Worm (Caenorhabditis elegans) whole organism, late embryonic: ENCODE results near the gene asna-1.

Experiments
- C08G9.2 ChIP-seq: sonication (generic microtip); optimal IDR thresholded peaks from 2 replicates; lab custom pipeline; 2016; ENCODE audit warnings: mild to moderate bottlenecking, missing genetic modification characterization, moderate library complexity, missing compliant biosample characterization
- C38D4.7 ChIP-seq: fragments of 200-800 bp; sonication (Bioruptor generic); optimal IDR thresholded peaks from 2 replicates; lab custom pipeline; 2018; ENCODE audit warnings: mild to moderate bottlenecking, missing genetic modification characterization, moderate library complexity, missing compliant biosample characterization
- K02D7.2 ChIP-seq: sonication (generic microtip); optimal IDR thresholded peaks from 2 replicates; lab custom pipeline; 2017; ENCODE audit warnings: mild to moderate bottlenecking, missing genetic modification characterization, missing compliant biosample characterization
- K09A11.1 ChIP-seq: sonication (generic microtip); optimal IDR thresholded peaks from 2 replicates; lab custom pipeline; 2017; ENCODE audit warnings: antibody characterized with exemption, mild to moderate bottlenecking, missing genetic modification characterization, missing compliant biosample characterization; ENCODE audit not compliant: insufficient read depth
- ceh-14 ChIP-seq: sonication (generic microtip); optimal IDR thresholded peaks from 2 replicates; lab custom pipeline; 2016; ENCODE audit warnings: missing genotype, missing genetic modification characterization, missing compliant biosample characterization
- ceh-18 ChIP-seq: sonication (generic microtip); optimal IDR thresholded peaks from 2 replicates; lab custom pipeline; 2016; ENCODE audit warnings: missing genetic modification characterization, missing compliant biosample characterization
- ceh-2 ChIP-seq: sonication (generic microtip); optimal IDR thresholded peaks from 2 replicates; lab custom pipeline; 2016; ENCODE audit warnings: missing genotype, missing genetic modification characterization, missing compliant biosample characterization
- ceh-22 ChIP-seq: sonication (generic microtip); optimal IDR thresholded peaks from 2 replicates; lab custom pipeline; 2017; ENCODE audit warnings: missing biosample characterization, missing genetic modification characterization
- ceh-24 ChIP-seq: sonication (generic microtip); optimal IDR thresholded peaks from 2 replicates; lab custom pipeline; 2016; ENCODE audit warnings: mild to moderate bottlenecking, missing genetic modification characterization, missing compliant biosample characterization
- ceh-30 ChIP-seq: fragments of 150-350 bp; optimal IDR thresholded peaks from 2 replicates; lab custom pipeline; 2014; ENCODE audit warnings: missing biosample characterization, missing genetic modification characterization
- ceh-34 ChIP-seq: sonication (generic microtip); optimal IDR thresholded peaks from 2 replicates; lab custom pipeline; 2016; ENCODE audit warnings: mild to moderate bottlenecking, missing genetic modification characterization, missing compliant biosample characterization
- ceh-48 ChIP-seq: sonication (generic microtip); optimal IDR thresholded peaks from 2 replicates; lab custom pipeline; 2016; ENCODE audit warnings: missing genetic modification characterization, inconsistent platforms, missing compliant biosample characterization
- ceh-6 ChIP-seq: fragments of 200-800 bp; sonication (Bioruptor generic); optimal IDR thresholded peaks from 2 replicates; lab custom pipeline; 2018; ENCODE audit warnings: mild to moderate bottlenecking, missing genetic modification characterization, missing compliant biosample characterization
- che-1 ChIP-seq: sonication (generic microtip); optimal IDR thresholded peaks from 2 replicates; lab custom pipeline; 2016; ENCODE audit warnings: mild to moderate bottlenecking, missing genetic modification characterization, missing compliant biosample characterization
- dve-1 ChIP-seq: sonication (generic microtip); optimal IDR thresholded peaks from 2 replicates; lab custom pipeline; 2017; ENCODE audit warnings: antibody characterized with exemption, mild to moderate bottlenecking, missing genetic modification characterization, missing compliant biosample characterization
- eyg-1 ChIP-seq: sonication (generic microtip); optimal IDR thresholded peaks from 2 replicates; lab custom pipeline; 2016; ENCODE audit warnings: missing genotype, missing genetic modification characterization, missing compliant biosample characterization
- fax-1 ChIP-seq: sonication (generic microtip); optimal IDR thresholded peaks from 2 replicates; lab custom pipeline; 2016; ENCODE audit warnings: missing genotype, missing genetic modification characterization, missing compliant biosample characterization
- fkh-10 ChIP-seq: fragments of 150-350 bp; optimal IDR thresholded peaks from 2 replicates; lab custom pipeline; 2014; ENCODE audit warnings: missing biosample characterization, missing genetic modification reagents, missing genetic modification characterization
- hlh-6 ChIP-seq: sonication (generic microtip); optimal IDR thresholded peaks from 2 replicates; lab custom pipeline; 2016; ENCODE audit warnings: missing genotype, missing genetic modification characterization, missing compliant biosample characterization
- lin-11 ChIP-seq: fragments of 200-800 bp; sonication (Bioruptor generic); optimal IDR thresholded peaks from 2 replicates; lab custom pipeline; 2018; ENCODE audit warnings: mild to moderate bottlenecking, missing genetic modification characterization, missing compliant biosample characterization
- nhr-11 ChIP-seq: fragments of 150-350 bp; optimal IDR thresholded peaks from 2 replicates; lab custom pipeline; 2014; ENCODE audit warnings: missing biosample characterization, missing genetic modification characterization
- nhr-232 ChIP-seq: sonication (generic microtip); optimal IDR thresholded peaks from 2 replicates; lab custom pipeline; 2016; ENCODE audit warnings: missing genetic modification characterization, missing compliant biosample characterization
- pha-4 ChIP-seq: fragments of 150-350 bp; optimal IDR thresholded peaks from 2 replicates; lab custom pipeline; 2018; ENCODE audit warnings: missing biosample characterization, missing genetic modification reagents, missing genetic modification characterization
- pqm-1 ChIP-seq: sonication (generic microtip); optimal IDR thresholded peaks from 2 replicates; lab custom pipeline; 2016; ENCODE audit warnings: missing genetic modification characterization, missing compliant biosample characterization
- pros-1 ChIP-seq: fragments of 150-350 bp; optimal IDR thresholded peaks from 2 replicates; lab custom pipeline; 2014; ENCODE audit warnings: missing biosample characterization, missing genetic modification reagents, missing genetic modification characterization
- rnt-1 ChIP-seq: sonication (generic microtip); optimal IDR thresholded peaks from 2 replicates; lab custom pipeline; 2016; ENCODE audit warnings: missing genetic modification characterization, missing compliant biosample characterization
- sox-2 ChIP-seq: fragments of 200-800 bp; sonication (Bioruptor generic); IDR thresholded peaks from 2 replicates; pipeline ENCODE4 v1.3.6; 2022; ENCODE audit warnings: missing genetic modification reagents, missing genetic modification characterization, missing compliant biosample characterization
- syd-9 ChIP-seq: sonication (generic microtip); optimal IDR thresholded peaks from 2 replicates; lab custom pipeline; 2016; ENCODE audit warnings: mild to moderate bottlenecking, missing genetic modification characterization, moderate library complexity, missing compliant biosample characterization
- tbx-2 ChIP-seq: sonication (generic microtip); optimal IDR thresholded peaks from 2 replicates; lab custom pipeline; 2016; ENCODE audit warnings: missing genetic modification characterization, missing compliant biosample characterization
- tbx-7 ChIP-seq: sonication (generic microtip); optimal IDR thresholded peaks from 2 replicates; lab custom pipeline; 2016; ENCODE audit warnings: missing genotype, missing genetic modification characterization, missing compliant biosample characterization
- ttx-3 ChIP-seq: sonication (generic microtip); optimal IDR thresholded peaks from 2 replicates; lab custom pipeline; 2016; ENCODE audit warnings: missing genetic modification reagents, missing genetic modification characterization, missing compliant biosample characterization
- unc-3 ChIP-seq, 2 experiments: fragments of 200-800 bp in 1 of 2; sonication (Bioruptor generic) in 1 of 2; sonication (generic microtip) in 1 of 2; conservative IDR thresholded peaks in 1 of 2; optimal IDR thresholded peaks in 1 of 2; 2 replicates each; pipeline versions ENCODE4 v1.3.6 to Lab custom; 2016 to 2022; ENCODE audit warnings: missing compliant biosample characterization in 2 of 2, missing genetic modification characterization in 2 of 2, missing genetic modification reagents in 1 of 2
- unc-42 ChIP-seq: sonication (generic microtip); optimal IDR thresholded peaks from 2 replicates; lab custom pipeline; 2016; ENCODE audit warnings: missing genotype, missing genetic modification characterization, missing compliant biosample characterization
- unc-55 ChIP-seq: sonication (generic microtip); optimal IDR thresholded peaks from 2 replicates; lab custom pipeline; 2017; ENCODE audit warnings: missing biosample characterization, missing genetic modification reagents, missing genetic modification characterization
- zip-5 ChIP-seq: sonication (generic microtip); optimal IDR thresholded peaks from 2 replicates; lab custom pipeline; 2016; ENCODE audit warnings: missing genetic modification characterization, missing compliant biosample characterization

The asna-1 gene

DNA sequence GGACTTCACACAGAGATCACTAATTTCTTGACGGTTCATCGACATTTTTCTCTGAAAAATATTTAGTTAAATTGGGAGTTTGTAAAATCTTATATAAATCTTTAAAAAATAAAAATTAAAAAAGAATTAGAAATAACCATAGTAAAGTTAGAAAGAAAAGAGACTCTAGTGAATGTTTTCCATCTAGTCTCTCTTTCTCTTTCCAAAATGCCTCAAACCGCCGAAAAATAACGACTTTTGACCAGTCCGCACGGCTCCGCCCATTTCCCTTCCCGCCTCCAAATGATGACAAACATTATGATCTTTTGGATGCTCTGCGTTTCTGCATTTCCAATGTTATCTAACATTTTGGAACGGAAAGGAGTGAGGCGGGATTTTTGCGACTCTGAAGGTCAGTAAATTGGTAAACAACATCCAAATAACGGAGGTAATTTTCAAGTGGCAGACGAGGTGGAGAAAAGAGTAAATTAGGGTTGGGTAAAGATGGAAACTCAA, 28.4 kb downstream of the asna-1 start, which contains the start of gene glb-1:
glb-1 (minus strand) TSS at position 51 of the 495 bp plus-strand sequence.
- TF ChIP-seq unc-3 (GFP tag; conservative IDR thresholded peaks at IDR 0.05; lab: Robert Waterston, UW) (no peak), unc-3 (tag; optimal IDR thresholded peaks at IDR 0.05; lab: Kevin White, UChicago) (no peak), unc-55 (GFP tag; lab: Kevin White, UChicago) (peak; percentile 61)

DNA sequence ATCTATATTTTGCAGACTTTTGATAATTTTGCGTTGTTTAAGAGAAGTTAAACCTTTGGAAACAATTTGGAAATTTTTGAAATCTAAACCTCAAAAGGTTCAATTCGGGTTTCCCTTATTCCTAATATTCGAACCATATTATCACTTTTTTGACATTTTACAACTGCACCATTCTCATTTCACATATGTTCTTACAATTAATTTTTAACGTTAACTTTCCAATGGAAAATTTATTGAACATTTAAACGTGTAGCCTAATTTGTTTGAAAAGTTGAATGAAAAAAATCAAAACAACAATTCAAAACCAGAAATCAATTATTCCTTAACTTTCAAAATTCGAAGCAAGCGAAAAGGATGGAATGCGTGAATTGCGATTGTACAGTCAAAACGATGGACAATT, 29.1 kb downstream of the asna-1 start, which contains the start of gene ZK637.12:
ZK637.12 (plus strand) TSS at position 301 of the 400 bp plus-strand sequence.
- TF ChIP-seq ceh-48 (tag; lab: Kevin White, UChicago) (no peak), pha-4 (no peak)

DNA sequence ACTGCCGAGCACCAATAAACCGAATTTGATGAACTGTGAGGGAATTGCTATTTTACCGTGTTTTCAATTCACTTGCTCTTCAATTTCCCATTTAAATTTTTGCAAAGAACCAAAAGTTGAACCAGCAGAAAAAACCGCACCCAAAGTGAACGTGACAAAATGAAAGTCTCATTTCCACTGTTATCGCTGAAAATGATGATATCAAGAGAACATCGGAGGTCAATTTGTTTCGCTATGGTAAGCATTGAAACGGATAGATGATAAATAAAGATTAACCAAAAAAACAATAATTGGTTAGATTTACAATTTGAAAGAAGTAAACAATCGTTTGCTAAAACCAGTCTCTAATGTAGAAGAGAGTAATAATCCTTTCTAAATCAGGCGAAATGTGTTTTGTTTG, 30.7 kb downstream of the asna-1 start:
- TF ChIP-seq tbx-2 (tag; lab: Kevin White, UChicago) = no peak
- no peak for TF ChIP-seq C08G9.2 (tag; lab: Kevin White, UChicago)
- no peak for TF ChIP-seq che-1 (tag; lab: Kevin White, UChicago)
- no peak for TF ChIP-seq ceh-48 (tag; lab: Kevin White, UChicago)
- TF ChIP-seq C38D4.7 (GFP tag; lab: Kevin White, UChicago) = no peak
- TF ChIP-seq ceh-18 (tag; lab: Kevin White, UChicago) = no peak
- TF ChIP-seq dve-1 (tag; lab: Kevin White, UChicago) = no peak
- TF ChIP-seq ceh-24 = no peak
- TF ChIP-seq K09A11.1 (tag; lab: Kevin White, UChicago) = no peak

DNA sequence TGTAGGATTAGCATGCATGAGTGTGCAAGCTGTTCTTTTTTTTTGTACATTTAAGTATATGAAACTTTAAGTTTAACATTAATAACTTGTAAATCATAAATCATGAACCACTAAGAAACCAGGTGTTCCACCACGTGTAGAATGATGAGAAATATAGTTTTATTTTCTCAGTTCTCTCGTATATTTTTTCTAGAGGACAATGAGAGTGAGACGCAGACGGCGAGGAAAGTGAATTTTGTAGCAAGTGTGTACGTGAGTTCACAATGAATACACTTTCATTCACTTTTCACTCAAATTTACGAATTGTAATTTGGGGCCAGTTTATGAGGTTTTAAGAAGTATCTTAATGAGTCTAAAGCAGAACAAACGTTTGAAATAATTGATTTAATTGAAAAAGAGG, 31.6 kb downstream of the asna-1 start:
- TF ChIP-seq K09A11.1 (tag; lab: Kevin White, UChicago) = no peak
- TF ChIP-seq nhr-232 (tag; lab: Kevin White, UChicago) = no peak
- TF ChIP-seq unc-55 (GFP tag; lab: Kevin White, UChicago) = peak; percentile 36
- TF ChIP-seq, all 69 proteins: peak for 1

DNA sequence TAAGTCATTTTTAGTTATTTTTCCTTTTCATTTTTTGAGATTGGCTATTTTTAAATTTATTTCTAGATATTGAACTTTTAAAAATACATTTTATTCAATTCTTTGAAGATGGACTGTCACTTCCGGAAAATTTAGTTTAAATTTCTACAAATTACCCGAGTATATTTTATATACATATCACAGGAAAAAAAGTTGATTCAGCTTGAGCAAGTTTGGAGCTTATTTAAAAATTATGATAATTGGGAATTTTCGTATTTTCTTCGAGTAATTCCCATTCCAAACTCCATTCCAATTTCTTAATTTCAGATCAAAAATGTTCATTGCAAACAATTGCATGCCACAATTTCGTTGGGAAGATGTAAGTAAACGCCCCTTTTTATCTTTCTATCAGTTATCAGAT, 34.8 kb downstream of the asna-1 start, which contains the start of gene arrd-15:
arrd-15 (plus strand) TSS at position 301 of the 400 bp plus-strand sequence.
- peak; percentile 26 for TF ChIP-seq ceh-34 (tag; lab: Kevin White, UChicago)
- no peak for TF ChIP-seq ceh-18 (tag; lab: Kevin White, UChicago)
- TF ChIP-seq, all 69 proteins: peak for 1

DNA sequence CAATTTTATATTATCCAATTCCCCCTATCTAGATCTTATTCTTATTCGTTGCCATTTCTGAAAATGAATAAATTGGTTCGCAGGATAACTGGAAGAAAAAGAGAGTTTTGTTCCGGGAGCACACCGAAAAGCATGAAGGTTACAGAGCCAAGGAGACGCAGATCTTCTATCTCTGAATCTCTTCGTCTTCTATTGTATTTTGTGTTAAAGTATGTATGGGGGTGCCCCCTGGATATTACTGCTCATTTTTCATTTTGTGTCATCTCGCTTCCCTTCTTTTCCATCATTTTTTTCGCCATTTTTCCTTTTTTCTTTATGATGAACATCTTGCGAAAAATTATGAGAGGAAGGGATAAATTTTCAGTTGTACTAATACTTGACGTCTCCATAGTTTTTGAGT, 38.8 kb downstream of the asna-1 start:
- TF ChIP-seq sox-2 (GFP tag; lab: Robert Waterston, UW) (no peak), ceh-48 (tag; lab: Kevin White, UChicago) (no peak), unc-42 (no peak), ceh-2 (tag; lab: Kevin White, UChicago) (no peak), tbx-2 (tag; lab: Kevin White, UChicago) (no peak), hlh-6 (tag; lab: Kevin White, UChicago) (no peak), pros-1 (tag; lab: Kevin White, UChicago) (no peak), zip-5 (tag; lab: Kevin White, UChicago) (no peak), ttx-3 (tag; lab: Kevin White, UChicago) (no peak), lin-11 (tag; lab: Kevin White, UChicago) (no peak), ceh-22 (tag; lab: Kevin White, UChicago) (no peak), unc-3 (GFP tag; conservative IDR thresholded peaks at IDR 0.05; lab: Robert Waterston, UW) (no peak), unc-3 (tag; optimal IDR thresholded peaks at IDR 0.05; lab: Kevin White, UChicago) (no peak), ceh-24 (no peak), ceh-6 (GFP tag; lab: Kevin White, UChicago) (no peak)

DNA sequence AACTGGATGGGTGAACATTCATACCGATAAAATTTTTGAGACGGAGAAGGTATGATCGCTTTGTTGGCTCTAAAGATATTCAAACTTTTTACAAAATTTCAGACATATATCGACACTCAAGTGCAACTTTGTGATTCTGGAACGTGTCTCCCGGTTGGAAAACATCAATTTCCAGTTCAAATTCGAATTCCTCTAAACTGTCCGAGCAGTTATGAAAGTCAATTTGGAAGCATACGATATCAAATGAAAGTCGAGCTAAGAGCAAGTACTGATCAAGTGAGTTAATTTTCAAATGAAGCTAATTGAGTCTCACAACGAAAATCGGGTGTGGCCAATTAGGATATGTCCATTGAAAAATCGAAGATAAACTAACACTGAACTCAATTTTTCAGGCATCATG, 39.5 kb downstream of the asna-1 start:
- TF ChIP-seq rnt-1 (tag; lab: Kevin White, UChicago) (no peak), eyg-1 (tag; lab: Kevin White, UChicago) (no peak), K02D7.2 (no peak), fax-1 (tag; lab: Kevin White, UChicago) (no peak), lin-11 (tag; lab: Kevin White, UChicago) (no peak), pha-4 (no peak), pqm-1 (tag; lab: Kevin White, UChicago) (no peak), C08G9.2 (tag; lab: Kevin White, UChicago) (no peak), tbx-7 (no peak), ceh-14 (no peak), ceh-30 (tag; lab: Kevin White, UChicago) (no peak), fkh-10 (GFP tag; lab: Kevin White, UChicago) (no peak), syd-9 (no peak), nhr-232 (tag; lab: Kevin White, UChicago) (no peak), nhr-11 (no peak)
- TF ChIP-seq, all 69 proteins: peak for 0
